Worm (Caenorhabditis elegans) whole organism, mixed stage, embryonic: ENCODE measurements around the gene grd-11.

ENCODE experiments used
- M03D4.4 ChIP-seq: sonication (generic microtip); optimal IDR thresholded peaks from 2 replicates; lab custom pipeline; 2017; ENCODE audit warnings: mild to moderate bottlenecking, missing genetic modification characterization, missing compliant biosample characterization
- bed-3 ChIP-seq: fragments of 200-800 bp; sonication (Bioruptor generic); optimal IDR thresholded peaks from 3 replicates; lab custom pipeline; 2018; ENCODE audit warnings: mild to moderate bottlenecking, missing genetic modification characterization, moderate library complexity, missing compliant biosample characterization
- blmp-1 ChIP-seq: fragments of 150-350 bp; optimal IDR thresholded peaks from 2 replicates; lab custom pipeline; 2014; ENCODE audit warnings: missing biosample characterization, missing genetic modification characterization
- ceh-39 ChIP-seq: fragments of 150-350 bp; optimal IDR thresholded peaks from 2 replicates; lab custom pipeline; 2014; ENCODE audit warnings: missing biosample characterization, missing genetic modification characterization
- ceh-43 ChIP-seq: fragments of 200-800 bp; sonication (Bioruptor generic); optimal IDR thresholded peaks from 2 replicates; lab custom pipeline; 2018; ENCODE audit warnings: mild to moderate bottlenecking, missing genetic modification characterization, moderate library complexity, missing compliant biosample characterization
- ceh-83 ChIP-seq: fragments of 200-800 bp; sonication (Bioruptor generic); optimal IDR thresholded peaks from 2 replicates; lab custom pipeline; 2018; ENCODE audit warnings: mild to moderate bottlenecking, missing genetic modification characterization, missing compliant biosample characterization
- ces-1 ChIP-seq: fragments of 150-350 bp; optimal IDR thresholded peaks from 2 replicates; lab custom pipeline; 2014; ENCODE audit warnings: missing biosample characterization, missing genetic modification reagents, missing genetic modification characterization
- cnd-1 ChIP-seq: fragments of 200-800 bp; sonication (Bioruptor generic); optimal IDR thresholded peaks from 2 replicates; lab custom pipeline; 2018; ENCODE audit warnings: mild to moderate bottlenecking, missing genetic modification characterization, missing compliant biosample characterization
- drap-1 ChIP-seq: fragments of 200-800 bp; sonication (Bioruptor generic); optimal IDR thresholded peaks from 3 replicates; lab custom pipeline; 2018; ENCODE audit warnings: mild to moderate bottlenecking, missing genetic modification characterization, missing compliant biosample characterization
- elt-1 ChIP-seq: sonication (generic microtip); optimal IDR thresholded peaks from 2 replicates; lab custom pipeline; 2017; ENCODE audit warnings: missing genetic modification characterization, mild to moderate bottlenecking, missing compliant biosample characterization, antibody characterized with exemption, moderate library complexity, borderline replicate concordance; ENCODE audit not compliant: insufficient read depth
- elt-3 ChIP-seq: fragments of 150-350 bp; optimal IDR thresholded peaks from 2 replicates; lab custom pipeline; 2014; ENCODE audit warnings: missing biosample characterization, missing genetic modification characterization
- flh-1 ChIP-seq: fragments of 200-800 bp; sonication (Bioruptor generic); optimal IDR thresholded peaks from 2 replicates; lab custom pipeline; 2018; ENCODE audit warnings: mild to moderate bottlenecking, missing genetic modification characterization, moderate library complexity, missing compliant biosample characterization
- ham-2 ChIP-seq: fragments of 200-800 bp; sonication (Bioruptor generic); optimal IDR thresholded peaks from 2 replicates; lab custom pipeline; 2018; ENCODE audit warnings: mild to moderate bottlenecking, missing genetic modification characterization, missing compliant biosample characterization
- hlh-1 ChIP-seq: fragments of 150-350 bp; optimal IDR thresholded peaks from 2 replicates; lab custom pipeline; 2014; ENCODE audit warnings: missing biosample characterization, missing genetic modification reagents, missing genetic modification characterization
- lin-13 ChIP-seq: fragments of 150-350 bp; optimal IDR thresholded peaks from 2 replicates; lab custom pipeline; 2014; ENCODE audit warnings: missing biosample characterization, missing genetic modification characterization
- lin-32 ChIP-seq: fragments of 200-800 bp; sonication (Bioruptor generic); optimal IDR thresholded peaks from 2 replicates; lab custom pipeline; 2018; ENCODE audit warnings: mild to moderate bottlenecking, missing genetic modification characterization, missing compliant biosample characterization
- lsy-2 ChIP-seq: fragments of 150-350 bp; optimal IDR thresholded peaks from 2 replicates; lab custom pipeline; 2014; ENCODE audit warnings: missing biosample characterization, missing genetic modification characterization
- mab-5 ChIP-seq: fragments of 150-350 bp; optimal IDR thresholded peaks from 2 replicates; lab custom pipeline; 2014; ENCODE audit warnings: missing biosample characterization, missing genetic modification characterization
- mep-1 ChIP-seq: fragments of 150-350 bp; optimal IDR thresholded peaks from 2 replicates; lab custom pipeline; 2017; ENCODE audit warnings: missing biosample characterization, missing genetic modification reagents, missing genetic modification characterization, inconsistent platforms
- mls-2 ChIP-seq: sonication (generic microtip); optimal IDR thresholded peaks from 2 replicates; lab custom pipeline; 2016; ENCODE audit warnings: mild to moderate bottlenecking, missing genetic modification characterization, moderate library complexity, missing compliant biosample characterization
- nhr-12 ChIP-seq: fragments of 150-350 bp; optimal IDR thresholded peaks from 2 replicates; lab custom pipeline; 2014; ENCODE audit warnings: missing biosample characterization, missing genetic modification characterization
- nhr-2 ChIP-seq: fragments of 150-350 bp; optimal IDR thresholded peaks from 2 replicates; lab custom pipeline; 2014; ENCODE audit warnings: missing biosample characterization, missing genetic modification characterization
- nhr-237 ChIP-seq: fragments of 150-350 bp; optimal IDR thresholded peaks from 2 replicates; lab custom pipeline; 2014; ENCODE audit warnings: missing biosample characterization, missing genetic modification characterization
- nhr-28 ChIP-seq: fragments of 150-350 bp; optimal IDR thresholded peaks from 2 replicates; lab custom pipeline; 2014; ENCODE audit warnings: missing biosample characterization, missing genetic modification characterization
- nhr-76 ChIP-seq: sonication (generic microtip); optimal IDR thresholded peaks from 2 replicates; lab custom pipeline; 2017; ENCODE audit warnings: missing biosample characterization, missing genetic modification characterization
- pha-4 ChIP-seq: fragments of 150-350 bp; optimal IDR thresholded peaks from 2 replicates; lab custom pipeline; 2018; ENCODE audit warnings: missing biosample characterization, missing genetic modification reagents, missing genetic modification characterization
- sem-2 ChIP-seq: fragments of 200-800 bp; sonication (Bioruptor generic); optimal IDR thresholded peaks from 2 replicates; lab custom pipeline; 2018; ENCODE audit warnings: mild to moderate bottlenecking, missing genetic modification characterization, missing compliant biosample characterization
- snpc-4 ChIP-seq: fragments of 150-350 bp; optimal IDR thresholded peaks from 2 replicates; lab custom pipeline; 2014; ENCODE audit warnings: missing biosample characterization, missing genetic modification characterization
- sptf-1 ChIP-seq: sonication (generic microtip); optimal IDR thresholded peaks from 2 replicates; lab custom pipeline; 2017; ENCODE audit warnings: mild to moderate bottlenecking, missing genetic modification characterization, moderate library complexity, missing compliant biosample characterization
- tbx-8 ChIP-seq: fragments of 200-800 bp; sonication (Bioruptor generic); optimal IDR thresholded peaks from 2 replicates; lab custom pipeline; 2018; ENCODE audit warnings: mild to moderate bottlenecking, missing genetic modification characterization, moderate library complexity, missing compliant biosample characterization
- unc-39 ChIP-seq: fragments of 150-350 bp; optimal IDR thresholded peaks from 2 replicates; lab custom pipeline; 2014; ENCODE audit warnings: missing biosample characterization, missing genetic modification characterization
- unc-62 ChIP-seq: fragments of 150-350 bp; optimal IDR thresholded peaks from 2 replicates; lab custom pipeline; 2014; ENCODE audit warnings: missing biosample characterization, missing genetic modification reagents, missing genetic modification characterization
- zip-8 ChIP-seq: fragments of 150-350 bp; optimal IDR thresholded peaks from 2 replicates; lab custom pipeline; 2014; ENCODE audit warnings: missing biosample characterization, missing genetic modification characterization
- ztf-11 ChIP-seq: fragments of 150-350 bp; optimal IDR thresholded peaks from 2 replicates; lab custom pipeline; 2014; ENCODE audit warnings: missing biosample characterization, missing genetic modification characterization

Gene grd-11

ce11 chrV:20409016-20409415 is 52.4 kb downstream of the grd-11 start:
- no peak for TF ChIP-seq lin-32
- peak; percentile 76 for TF ChIP-seq hlh-1

ce11 chrV:20410285-20410684 is 53.7 kb downstream of the grd-11 start:
- TF ChIP-seq nhr-28 (no peak), mab-5 (tag; lab: Kevin White, UChicago) (no peak), nhr-76 (tag; lab: Kevin White, UChicago) (no peak), drap-1 (peak; percentile 64), zip-8 (tag; lab: Kevin White, UChicago) (no peak), snpc-4 (no peak), nhr-12 (tag; lab: Kevin White, UChicago) (no peak), bed-3 (GFP tag; lab: Kevin White, UChicago) (no peak), lin-32 (peak; percentile 13), ztf-11 (tag; lab: Kevin White, UChicago) (no peak), flh-1 (no peak), sem-2 (no peak), hlh-1 (no peak), tbx-8 (no peak), unc-39 (tag; lab: Kevin White, UChicago) (no peak), nhr-237 (tag; lab: Kevin White, UChicago) (no peak), nhr-2 (tag; lab: Kevin White, UChicago) (peak; percentile 26), pha-4 (tag; lab: Kevin White, UChicago) (no peak), cnd-1 (tag; lab: Kevin White, UChicago) (no peak), sptf-1 (tag; lab: Kevin White, UChicago) (peak; percentile 11), mep-1 (tag; lab: Kevin White, UChicago) (no peak), ham-2 (GFP tag; lab: Kevin White, UChicago) (peak; percentile 16), unc-62 (no peak), ceh-83 (GFP tag; lab: Kevin White, UChicago) (no peak), lsy-2 (tag; lab: Kevin White, UChicago) (no peak), lin-13 (no peak), elt-3 (tag; lab: Kevin White, UChicago) (no peak), ces-1 (no peak), elt-1 (tag; lab: Kevin White, UChicago) (no peak), ceh-39 (no peak), blmp-1 (no peak), mls-2 (tag; lab: Kevin White, UChicago) (peak; percentile 52), ceh-43 (GFP tag; lab: Kevin White, UChicago) (no peak), M03D4.4 (tag; lab: Kevin White, UChicago) (no peak)

- no peak for TF ChIP-seq nhr-28
- no peak for TF ChIP-seq flh-1
- TF ChIP-seq unc-39 (tag; lab: Kevin White, UChicago) = no peak
- no peak for TF ChIP-seq snpc-4
- no peak for TF ChIP-seq elt-3 (tag; lab: Kevin White, UChicago)
- no peak for TF ChIP-seq lsy-2 (tag; lab: Kevin White, UChicago)
- TF ChIP-seq nhr-2 (tag; lab: Kevin White, UChicago) = no peak
- TF ChIP-seq nhr-12 (tag; lab: Kevin White, UChicago) = no peak
- TF ChIP-seq ces-1 = no peak
- TF ChIP-seq M03D4.4 (tag; lab: Kevin White, UChicago) = no peak
- no peak for TF ChIP-seq ceh-43 (GFP tag; lab: Kevin White, UChicago)
- TF ChIP-seq bed-3 (GFP tag; lab: Kevin White, UChicago) = no peak
- no peak for TF ChIP-seq pha-4 (tag; lab: Kevin White, UChicago)
These were observed 55.1 kb downstream of the grd-11 start, which contains the start of gene F53H2.3 for ce11 chrV:20411659-20412058. Gene F53H2.3, minus strand, starts transcription at chrV:20411759.

DNA sequence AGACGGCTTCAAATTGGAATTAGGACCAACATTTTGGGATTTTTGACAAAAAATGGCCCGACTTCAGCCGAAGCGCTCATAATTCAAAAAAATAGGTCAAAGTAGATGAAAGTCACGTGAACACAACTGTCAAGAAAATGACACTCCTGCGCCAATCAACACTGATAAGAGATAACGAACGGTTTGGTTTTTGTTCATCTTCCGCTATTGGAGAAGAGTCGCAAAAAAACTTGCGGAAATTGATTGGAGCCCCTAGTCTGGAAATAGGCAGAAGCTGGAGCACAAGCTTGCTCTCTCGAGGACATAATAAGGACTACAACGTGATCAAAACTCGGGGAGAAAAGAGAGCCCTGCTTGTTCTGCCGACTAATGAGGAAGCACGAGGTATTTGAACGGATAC is 55.7 kb downstream of the grd-11 start:
- TF ChIP-seq ztf-11 (tag; lab: Kevin White, UChicago) (no peak), ceh-39 (no peak), bed-3 (GFP tag; lab: Kevin White, UChicago) (no peak), unc-39 (tag; lab: Kevin White, UChicago) (no peak), lin-13 (no peak), mep-1 (tag; lab: Kevin White, UChicago) (no peak), nhr-12 (tag; lab: Kevin White, UChicago) (no peak), zip-8 (tag; lab: Kevin White, UChicago) (no peak), nhr-28 (no peak), mab-5 (tag; lab: Kevin White, UChicago) (no peak), nhr-76 (tag; lab: Kevin White, UChicago) (no peak), unc-62 (no peak), lin-32 (no peak), ces-1 (no peak), snpc-4 (no peak), mls-2 (tag; lab: Kevin White, UChicago) (no peak)
